Worm (Caenorhabditis elegans): ENCODE measurements around the gene F56A11.5.

DNA sequence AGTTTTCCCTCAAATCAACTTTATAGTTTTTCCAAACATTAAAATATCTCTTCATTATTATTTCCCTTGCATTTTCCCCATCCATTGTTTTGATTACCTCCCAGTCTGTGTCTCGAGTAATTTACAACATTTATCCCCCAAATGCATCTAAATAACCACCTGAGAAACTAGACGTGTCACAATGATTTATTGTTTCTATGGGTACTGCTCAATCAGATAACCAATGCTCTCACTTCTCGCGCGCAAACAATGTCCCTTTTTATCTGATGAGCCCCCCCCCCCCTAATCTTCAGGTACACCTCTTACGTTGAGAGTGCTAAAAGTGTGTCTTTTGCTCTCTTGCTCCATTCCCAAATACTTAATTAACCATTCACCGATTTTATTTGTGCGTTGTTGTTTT is 16.6 kb downstream of the F56A11.5 start:
- no peak for TF ChIP-seq lin-40 (tag; optimal IDR thresholded peaks at IDR 0.05)
- TF ChIP-seq ccch-3 (GFP tag; optimal IDR thresholded peaks at IDR 0.05): no peak
- no peak for TF ChIP-seq snpc-3.4 (tag; optimal IDR thresholded peaks at IDR 0.05)
- TF ChIP-seq egl-18 (GFP tag; IDR thresholded peaks at IDR 0.05): no peak
- TF ChIP-seq rcor-1 (GFP tag; IDR thresholded peaks at IDR 0.05): no peak
- TF ChIP-seq unc-62 (GFP tag; optimal IDR thresholded peaks at IDR 0.05): no peak
- no peak for TF ChIP-seq K11D2.4 (GFP tag; IDR thresholded peaks at IDR 0.05)
- TF ChIP-seq ekl-4 (GFP tag; IDR thresholded peaks at IDR 0.05): no peak
- no peak for TF ChIP-seq Y56A3A.18 (GFP tag; IDR thresholded peaks at IDR 0.05)
- no peak for TF ChIP-seq F49E8.2 (tag; optimal IDR thresholded peaks at IDR 0.05; ENCODE audit: insufficient read depth)
